Fruit fly (Drosophila melanogaster): ENCODE results near the gene Pgm1.

Pgm1 gene

DNA sequence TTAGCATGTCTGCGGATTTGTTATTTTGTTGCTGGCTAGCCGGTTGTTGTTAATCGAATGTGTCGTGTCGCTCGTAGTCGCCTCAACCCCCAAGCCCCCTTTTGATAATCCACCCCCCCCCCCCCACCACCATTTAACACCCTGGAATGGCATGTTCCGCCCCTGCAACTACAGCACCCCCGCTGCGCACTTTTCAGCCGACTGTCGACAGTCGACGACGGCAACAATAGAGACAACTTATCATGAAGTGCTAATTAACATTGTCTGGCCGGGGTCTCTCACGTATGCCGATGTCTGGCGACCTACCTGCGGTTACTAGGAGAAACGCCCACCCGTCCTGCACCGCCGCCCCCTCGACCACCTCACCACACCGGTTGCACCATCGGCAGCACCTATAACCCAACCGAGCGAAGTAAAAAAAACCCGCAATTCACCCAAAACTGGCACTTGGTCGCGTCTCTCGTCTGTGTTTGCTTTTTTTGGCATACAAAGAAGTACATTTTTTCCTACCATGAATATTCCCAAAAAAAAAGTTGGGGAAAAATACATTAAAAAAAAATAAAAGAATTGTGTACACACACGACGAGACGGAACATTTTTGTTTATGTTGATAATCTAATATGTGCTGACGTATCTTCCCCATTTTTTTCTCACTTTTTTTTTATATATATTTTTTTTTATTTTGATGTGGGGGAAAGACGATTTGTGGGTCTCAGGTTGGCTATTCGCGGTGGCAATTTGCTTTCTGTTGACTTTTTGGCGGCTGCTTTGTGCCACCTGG, 38.1 kb upstream of the Pgm1 start:
- TF ChIP-seq CTCF (optimal IDR thresholded peaks at IDR 0.05), result no peak
- TF ChIP-seq CG8478 (optimal IDR thresholded peaks at IDR 0.05), result no peak

dm6 chr3L:16165356-16166168, 37.2 kb upstream of the Pgm1 start:
- TF ChIP-seq CTCF (optimal IDR thresholded peaks at IDR 0.05) (no peak), CG8478 (optimal IDR thresholded peaks at IDR 0.05) (no peak)

DNA sequence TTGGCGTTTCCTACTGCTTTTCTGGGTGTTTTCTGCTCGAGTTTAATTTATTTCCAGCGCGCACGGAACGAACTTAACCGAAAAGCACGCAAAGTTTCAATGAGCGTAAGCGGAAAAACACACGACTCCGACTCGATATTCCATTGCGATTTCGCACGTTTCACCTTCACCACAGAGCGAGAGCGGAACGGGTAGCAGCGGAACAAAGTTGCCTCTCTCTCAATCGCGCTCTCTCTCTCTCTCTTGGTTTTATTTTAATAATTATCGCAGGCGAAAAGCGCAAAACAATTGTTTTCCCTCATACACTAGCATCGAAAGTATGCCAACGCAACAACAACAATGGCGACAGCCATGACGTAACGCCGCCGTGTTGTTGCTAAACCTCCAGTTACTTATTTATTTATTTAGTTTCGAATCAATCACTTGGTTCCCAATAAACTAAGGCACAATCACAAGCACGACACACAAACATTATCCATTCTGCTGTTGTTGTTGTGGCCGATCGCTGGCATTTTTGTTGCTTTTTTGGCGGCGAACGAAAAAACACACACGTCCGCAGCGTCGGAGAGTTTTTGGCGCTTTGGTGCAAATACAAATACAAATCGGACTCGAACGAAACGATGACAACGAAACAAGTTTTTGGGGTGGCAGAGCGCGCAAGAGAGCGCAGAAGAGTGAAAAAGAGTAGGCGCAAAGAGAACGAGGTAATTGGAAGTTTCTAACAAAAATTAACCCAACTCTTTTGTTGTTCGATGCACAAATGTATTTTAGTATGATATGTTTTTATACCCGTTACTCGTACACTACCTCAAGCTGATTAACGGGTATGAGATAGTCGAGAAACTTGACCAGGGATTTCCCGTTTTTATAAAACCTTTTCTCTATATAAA, 36.1 kb upstream of the Pgm1 start, which contains the start of gene CG5151:
Gene CG5151, minus strand, starts transcription at position 552 of the 890 bp plus-strand sequence.
- TF ChIP-seq CG8478 (optimal IDR thresholded peaks at IDR 0.05), result no peak
- peak; percentile 30 to 41 for TF ChIP-seq CTCF (optimal IDR thresholded peaks at IDR 0.05)

DNA sequence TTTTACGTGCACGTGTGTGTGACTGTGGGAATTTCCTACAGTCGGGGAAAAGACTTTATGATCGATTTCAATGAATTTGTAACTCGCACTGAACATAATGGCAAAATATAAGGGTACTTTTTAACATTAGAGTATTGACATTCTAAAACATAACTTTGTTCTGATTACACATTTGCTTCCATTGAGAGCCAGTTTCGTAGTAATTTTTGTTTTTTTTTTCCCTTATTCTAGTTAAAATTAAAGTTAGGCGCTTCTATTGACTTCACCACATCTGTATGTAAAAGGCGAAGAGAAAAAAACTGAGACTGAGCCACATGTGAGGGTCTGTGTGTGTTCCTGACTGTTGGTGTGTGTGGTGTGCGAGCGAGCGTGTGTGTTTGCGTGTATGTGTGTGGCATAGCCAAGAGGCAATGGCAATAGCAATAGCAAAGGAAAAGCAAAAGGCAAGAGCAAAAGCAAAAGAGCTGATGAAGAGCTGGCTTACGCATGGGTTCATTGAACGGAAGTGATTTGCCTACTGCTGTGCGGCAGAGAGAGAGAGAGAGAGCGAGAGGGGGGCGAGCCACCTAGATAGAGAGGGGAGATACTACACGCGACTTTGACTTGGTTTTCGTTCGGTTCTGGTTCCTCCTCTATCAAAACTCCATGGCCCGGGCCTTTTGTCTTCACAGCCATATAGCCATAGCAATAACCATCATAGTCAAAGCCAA, 33.7 kb upstream of the Pgm1 start:
- no peak for TF ChIP-seq CG8478 (optimal IDR thresholded peaks at IDR 0.05)
- no peak for TF ChIP-seq CTCF (optimal IDR thresholded peaks at IDR 0.05)

DNA sequence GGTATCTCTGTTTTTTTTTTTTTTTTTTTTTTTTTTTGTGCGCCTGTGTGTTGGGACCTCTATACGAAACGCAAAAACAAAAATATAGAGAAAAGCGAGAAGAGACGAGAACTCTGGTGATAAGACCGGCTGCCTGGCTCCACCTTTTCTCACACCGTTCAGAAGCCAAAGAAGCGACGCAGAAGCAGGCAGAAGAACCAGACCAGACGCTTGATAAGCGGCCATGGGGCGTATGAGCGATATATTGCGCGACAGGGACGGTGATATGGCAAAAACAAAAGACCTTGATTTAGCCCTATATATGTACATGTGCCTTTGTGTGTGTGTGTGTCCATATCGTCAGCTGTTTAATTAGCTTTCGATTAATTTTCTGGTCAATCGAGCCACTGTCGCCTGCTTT, 32.8 kb upstream of the Pgm1 start:
- TF ChIP-seq CTCF (optimal IDR thresholded peaks at IDR 0.05) (no peak), CG8478 (optimal IDR thresholded peaks at IDR 0.05) (no peak)

dm6 chr3L:16160420-16161069, 32.2 kb upstream of the Pgm1 start:
- TF ChIP-seq CG8478 (optimal IDR thresholded peaks at IDR 0.05) (no peak), CTCF (optimal IDR thresholded peaks at IDR 0.05) (no peak)

- TF ChIP-seq CTCF (optimal IDR thresholded peaks at IDR 0.05) (no peak), CG8478 (optimal IDR thresholded peaks at IDR 0.05) (no peak)
Measured at dm6 chr3L:16160073-16160398, 31.7 kb upstream of the Pgm1 start.

DNA sequence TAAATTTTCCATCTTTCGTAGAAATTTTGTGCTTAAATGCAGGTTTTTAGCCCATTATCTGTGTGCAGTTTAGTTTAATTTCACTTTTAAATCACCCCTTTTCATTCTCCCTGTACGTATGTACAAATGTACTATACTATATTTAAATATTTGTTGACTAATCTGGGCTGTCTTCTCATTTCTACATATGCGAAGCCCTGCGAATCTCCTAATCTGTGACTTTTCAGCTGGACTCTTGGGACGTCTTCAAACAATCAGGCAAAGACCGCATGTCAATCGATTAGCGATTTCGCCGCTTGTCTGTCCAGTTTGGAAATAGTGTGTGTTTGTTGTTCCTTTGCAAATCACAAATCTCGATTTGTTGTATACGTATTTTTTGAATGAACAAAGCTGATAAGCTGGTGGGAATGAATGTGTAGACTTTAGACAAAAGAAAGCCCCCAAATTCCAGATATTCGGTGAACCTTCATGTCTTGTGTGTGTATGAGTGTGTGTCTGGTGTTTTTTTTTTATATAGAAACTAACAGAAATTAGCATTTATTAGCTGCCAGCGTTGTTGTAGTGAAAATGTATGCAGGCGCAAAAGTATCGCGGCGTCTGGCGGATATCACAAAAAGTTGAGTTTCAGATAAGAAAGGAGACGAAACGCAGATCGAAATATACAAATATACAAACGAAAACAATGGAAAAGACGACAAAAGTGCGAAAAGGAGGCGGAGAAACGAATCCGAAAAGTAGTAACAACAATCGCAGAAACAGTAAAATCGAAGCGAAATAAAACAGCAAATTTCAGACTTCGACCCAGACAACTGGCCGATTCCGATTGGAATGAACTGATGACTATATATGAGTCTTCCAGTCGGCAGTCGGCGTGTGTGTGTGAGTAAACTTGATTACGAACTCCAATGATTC, 31.1 kb upstream of the Pgm1 start:
- no peak for TF ChIP-seq CTCF (optimal IDR thresholded peaks at IDR 0.05)

- TF ChIP-seq CTCF (optimal IDR thresholded peaks at IDR 0.05) (no peak), CG8478 (optimal IDR thresholded peaks at IDR 0.05) (no peak)
Measured at dm6 chr3L:16158322-16158721, 30.0 kb upstream of the Pgm1 start.

dm6 chr3L:16157251-16158190, 29.2 kb upstream of the Pgm1 start:
- TF ChIP-seq CG8478 (optimal IDR thresholded peaks at IDR 0.05), result no peak
- no peak for TF ChIP-seq CTCF (optimal IDR thresholded peaks at IDR 0.05)

DNA sequence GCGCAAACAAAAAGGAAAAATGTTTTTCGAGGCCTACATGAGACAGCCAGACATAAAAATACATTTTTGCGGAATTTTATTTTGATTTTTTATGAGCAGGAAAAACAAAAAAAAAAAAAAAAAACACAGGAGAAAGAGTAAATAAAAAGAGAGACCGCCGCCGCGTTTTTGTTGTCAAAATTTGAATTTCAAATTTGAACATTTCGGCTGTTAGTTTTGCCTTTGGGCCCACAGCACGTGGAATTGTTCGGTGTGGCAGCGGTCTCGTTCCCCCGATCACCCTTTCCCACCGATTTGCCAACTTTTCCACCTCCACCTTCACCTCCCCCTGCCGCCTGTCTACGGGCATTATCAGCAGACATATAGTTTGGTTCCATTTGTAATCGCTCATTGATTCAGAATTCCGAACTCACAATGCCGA, 28.5 kb upstream of the Pgm1 start:
- TF ChIP-seq CG8478 (optimal IDR thresholded peaks at IDR 0.05) (no peak), CTCF (optimal IDR thresholded peaks at IDR 0.05) (no peak)

DNA sequence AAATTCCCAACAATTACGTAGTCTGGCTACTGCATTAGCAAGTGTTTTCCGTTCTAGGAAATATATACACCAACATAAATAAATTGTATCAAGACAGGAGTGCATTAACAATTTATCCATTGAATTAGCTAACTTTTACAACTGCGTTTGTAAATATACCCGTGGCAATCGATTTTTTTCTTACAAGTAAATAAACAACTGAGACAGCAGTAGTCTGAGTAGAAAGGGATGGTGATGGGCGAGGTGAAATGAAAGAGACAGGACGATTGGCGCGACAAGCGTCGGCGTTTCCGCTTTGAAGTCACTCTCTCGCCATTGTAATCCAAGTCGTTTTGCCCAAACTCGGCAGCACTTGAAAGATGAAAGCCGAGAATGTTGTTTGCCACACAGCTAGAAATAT, 27.2 kb upstream of the Pgm1 start:
- TF ChIP-seq CTCF (optimal IDR thresholded peaks at IDR 0.05), result no peak
- no peak for TF ChIP-seq CG8478 (optimal IDR thresholded peaks at IDR 0.05)
